Fruit fly (Drosophila melanogaster): Measurements from ENCODE around the gene pigs.
A peak's percentile ranks its signal among the peaks of the same experiment; 100 is the strongest.

pigs gene

dm6 chrX:6592093-6592492, 7.8 kb upstream of the pigs start:
- TF ChIP-seq fru (GFP tag; optimal IDR thresholded peaks at IDR 0.05): peak; percentile 30
- TF ChIP-seq OdsH (GFP tag; optimal IDR thresholded peaks at IDR 0.05): peak; percentile 3
- peak; percentile 20 for TF ChIP-seq Sp1 (GFP tag; optimal IDR thresholded peaks at IDR 0.05)
- no peak for TF ChIP-seq Rel (GFP tag; optimal IDR thresholded peaks at IDR 0.05)
- no peak for TF ChIP-seq Rel (tag; optimal IDR thresholded peaks at IDR 0.05)
- TF ChIP-seq CrebA (GFP tag; optimal IDR thresholded peaks at IDR 0.05; ENCODE audit: borderline replicate concordance): no peak
- TF ChIP-seq rgr (GFP tag; optimal IDR thresholded peaks at IDR 0.05): peak; percentile 14
- TF ChIP-seq tai (GFP tag; optimal IDR thresholded peaks at IDR 0.05): no peak
- no peak for TF ChIP-seq sv (GFP tag; optimal IDR thresholded peaks at IDR 0.05)
- peak in 1 of 2 experiments; percentile 34 for TF ChIP-seq foxo (GFP tag; optimal IDR thresholded peaks at IDR 0.05)
- TF ChIP-seq CG9705 (GFP tag; optimal IDR thresholded peaks at IDR 0.05): peak; percentile 5
- peak; percentile 56 for TF ChIP-seq h (GFP tag; optimal IDR thresholded peaks at IDR 0.05)
- TF ChIP-seq jim (GFP tag; optimal IDR thresholded peaks at IDR 0.05): no peak
- TF ChIP-seq Hr83 (GFP tag; optimal IDR thresholded peaks at IDR 0.05; ENCODE audit: poor library complexity, severe bottlenecking): peak; percentile 50

dm6 chrX:6592745-6593144, 7.1 kb upstream of the pigs start:
- TF ChIP-seq brk (GFP tag; optimal IDR thresholded peaks at IDR 0.05) (no peak), fru (GFP tag; optimal IDR thresholded peaks at IDR 0.05) (no peak), HLH106 (tag; optimal IDR thresholded peaks at IDR 0.05) (no peak), OdsH (GFP tag; optimal IDR thresholded peaks at IDR 0.05) (no peak), dmrt93B (GFP tag; optimal IDR thresholded peaks at IDR 0.05) (no peak), CG9705 (GFP tag; optimal IDR thresholded peaks at IDR 0.05) (no peak), tai (GFP tag; optimal IDR thresholded peaks at IDR 0.05) (no peak), foxo (GFP tag; optimal IDR thresholded peaks at IDR 0.05) (no peak), GATAd (GFP tag; optimal IDR thresholded peaks at IDR 0.05) (no peak), Myc (optimal IDR thresholded peaks at IDR 0.05) (no peak), ey (GFP tag; optimal IDR thresholded peaks at IDR 0.05) (no peak), h (GFP tag; optimal IDR thresholded peaks at IDR 0.05) (no peak), sv (GFP tag; optimal IDR thresholded peaks at IDR 0.05) (no peak), Abd-B (GFP tag; optimal IDR thresholded peaks at IDR 0.05) (no peak), sage (GFP tag; optimal IDR thresholded peaks at IDR 0.05) (no peak), Mio (GFP tag; optimal IDR thresholded peaks at IDR 0.05) (no peak), rgr (GFP tag; optimal IDR thresholded peaks at IDR 0.05) (no peak), Hr78 (GFP tag; optimal IDR thresholded peaks at IDR 0.05) (no peak)

dm6 chrX:6596788-6597187, 3.1 kb upstream of the pigs start, which contains the start of gene APC7:
TSS of gene APC7 (plus strand) at chrX:6597088.
- no peak for TF ChIP-seq br (GFP tag; optimal IDR thresholded peaks at IDR 0.05)
- no peak for TF ChIP-seq Jra (GFP tag; optimal IDR thresholded peaks at IDR 0.05)
- no peak for TF ChIP-seq rgr (GFP tag; optimal IDR thresholded peaks at IDR 0.05)
- no peak for TF ChIP-seq psq (GFP tag; optimal IDR thresholded peaks at IDR 0.05)

- TF ChIP-seq sv (GFP tag; optimal IDR thresholded peaks at IDR 0.05) (peak; percentile 70), Rel (GFP tag; optimal IDR thresholded peaks at IDR 0.05) (peak; percentile 22), Rel (tag; optimal IDR thresholded peaks at IDR 0.05) (peak; percentile 24), psq (GFP tag; optimal IDR thresholded peaks at IDR 0.05) (no peak), sage (GFP tag; optimal IDR thresholded peaks at IDR 0.05) (peak; percentile 90), GATAd (GFP tag; optimal IDR thresholded peaks at IDR 0.05) (no peak), Dfd (GFP tag; optimal IDR thresholded peaks at IDR 0.05) (no peak), tai (GFP tag; optimal IDR thresholded peaks at IDR 0.05) (peak; percentile 94), jim (GFP tag; optimal IDR thresholded peaks at IDR 0.05) (peak; percentile 39), HLH106 (tag; optimal IDR thresholded peaks at IDR 0.05) (peak; percentile 81), ey (GFP tag; optimal IDR thresholded peaks at IDR 0.05) (peak; percentile 90), foxo (GFP tag; optimal IDR thresholded peaks at IDR 0.05) (peak in 1 of 2 experiments; percentile 93), dmrt93B (GFP tag; optimal IDR thresholded peaks at IDR 0.05) (peak; percentile 92), woc (GFP tag; optimal IDR thresholded peaks at IDR 0.05) (peak; percentile 64), CrebA (GFP tag; optimal IDR thresholded peaks at IDR 0.05; ENCODE audit: borderline replicate concordance) (no peak), Myc (optimal IDR thresholded peaks at IDR 0.05) (no peak), Dif (GFP tag; optimal IDR thresholded peaks at IDR 0.05; ENCODE audit: partially characterized antibody) (peak; percentile 99), N (GFP tag; optimal IDR thresholded peaks at IDR 0.05) (no peak), lola (GFP tag; optimal IDR thresholded peaks at IDR 0.05) (no peak), Vsx2 (GFP tag; optimal IDR thresholded peaks at IDR 0.05; ENCODE audit: partially characterized antibody) (no peak), Hr78 (GFP tag; optimal IDR thresholded peaks at IDR 0.05) (no peak), dsf (GFP tag; optimal IDR thresholded peaks at IDR 0.05; ENCODE audit: borderline replicate concordance) (no peak), Hnf4 (GFP tag; optimal IDR thresholded peaks at IDR 0.05) (no peak), br (GFP tag; optimal IDR thresholded peaks at IDR 0.05) (no peak), pan (optimal IDR thresholded peaks at IDR 0.05) (no peak), Jra (GFP tag; optimal IDR thresholded peaks at IDR 0.05) (no peak), OdsH (GFP tag; optimal IDR thresholded peaks at IDR 0.05) (no peak), usp (GFP tag; optimal IDR thresholded peaks at IDR 0.05) (no peak), Abd-B (GFP tag; optimal IDR thresholded peaks at IDR 0.05) (no peak), fru (GFP tag; optimal IDR thresholded peaks at IDR 0.05) (peak; percentile 89), brk (GFP tag; optimal IDR thresholded peaks at IDR 0.05) (no peak), dl (GFP tag; optimal IDR thresholded peaks at IDR 0.05; ENCODE audit: insufficient read depth in 1 of 2, partially characterized antibody in 2 of 2) (peak; percentile 84 to 92), CG32264 (GFP tag; optimal IDR thresholded peaks at IDR 0.05) (peak; percentile 85), Mio (GFP tag; optimal IDR thresholded peaks at IDR 0.05) (no peak), Sp1 (GFP tag; optimal IDR thresholded peaks at IDR 0.05) (peak; percentile 33), h (GFP tag; optimal IDR thresholded peaks at IDR 0.05) (peak; percentile 95), rgr (GFP tag; optimal IDR thresholded peaks at IDR 0.05) (no peak), Hr83 (GFP tag; optimal IDR thresholded peaks at IDR 0.05; ENCODE audit: poor library complexity, severe bottlenecking) (peak; percentile 86), CG9705 (GFP tag; optimal IDR thresholded peaks at IDR 0.05) (peak; percentile 75)
These were observed 629 bp upstream of the pigs start for dm6 chrX:6599233-6599632.
